Fruit fly (Drosophila melanogaster) whole organism, embryonic: ENCODE data around the gene Art2.

Source experiments
- CG11247 ChIP-seq: fragments of 200-800 bp; sonication (Bioruptor generic); IDR thresholded peaks from 2 replicates; pipeline ENCODE4 v1.3.6; 2022; ENCODE audit warnings: missing biosample characterization, missing genetic modification characterization
- CG11398 ChIP-seq: fragments of 200-800 bp; sonication (Bioruptor generic); optimal IDR thresholded peaks from 2 replicates; lab custom pipeline; 2016; ENCODE audit warnings: missing biosample characterization, missing genetic modification characterization
- CG12744 ChIP-seq: fragments of 200-800 bp; sonication (Bioruptor generic); optimal IDR thresholded peaks from 2 replicates; lab custom pipeline; 2016; ENCODE audit warnings: missing biosample characterization, missing genetic modification characterization
- CG13424 ChIP-seq: fragments of 200-800 bp; sonication (Bioruptor generic); optimal IDR thresholded peaks from 2 replicates; lab custom pipeline; 2019; ENCODE audit warnings: missing biosample characterization, mild to moderate bottlenecking, missing genetic modification characterization, moderate library complexity
- CG14965 ChIP-seq: fragments of 200-800 bp; sonication (Bioruptor generic); optimal IDR thresholded peaks from 2 replicates; lab custom pipeline; 2016; ENCODE audit warnings: missing biosample characterization, missing genetic modification characterization, borderline replicate concordance
- CG15073 ChIP-seq: fragments of 200-800 bp; sonication (Bioruptor generic); optimal IDR thresholded peaks from 2 replicates; lab custom pipeline; 2016; ENCODE audit warnings: missing biosample characterization, missing genetic modification characterization
- CG17568 ChIP-seq: fragments of 200-800 bp; sonication (Bioruptor generic); optimal IDR thresholded peaks from 2 replicates; lab custom pipeline; 2018; ENCODE audit warnings: missing biosample characterization, mild to moderate bottlenecking, missing genetic modification characterization, moderate library complexity
- CG17612 ChIP-seq: fragments of 200-800 bp; sonication (Bioruptor generic); IDR thresholded peaks from 2 replicates; pipeline ENCODE4 v1.3.6; 2022; ENCODE audit warnings: missing biosample characterization, missing genetic modification characterization
- CG18764 ChIP-seq: fragments of 200-800 bp; sonication (Bioruptor generic); optimal IDR thresholded peaks from 3 replicates; lab custom pipeline; 2016; ENCODE audit warnings: missing biosample characterization, missing genetic modification characterization
- CG2199 ChIP-seq: fragments of 200-800 bp; sonication (Bioruptor generic); IDR thresholded peaks from 3 replicates; pipeline ENCODE4 v1.3.6; 2022; ENCODE audit warnings: missing biosample characterization, missing genetic modification characterization
- CG2678 ChIP-seq: fragments of 200-800 bp; sonication (Bioruptor generic); optimal IDR thresholded peaks from 3 replicates; lab custom pipeline; 2019; ENCODE audit warnings: missing biosample characterization, mild to moderate bottlenecking, missing genetic modification characterization, moderate library complexity
- CG4282 ChIP-seq: fragments of 200-800 bp; sonication (Bioruptor generic); optimal IDR thresholded peaks from 2 replicates; lab custom pipeline; 2016; ENCODE audit warnings: missing biosample characterization, missing genetic modification characterization
- CG43689 ChIP-seq: fragments of 200-800 bp; sonication (Bioruptor generic); IDR thresholded peaks from 2 replicates; pipeline ENCODE4 v1.3.6; 2022; ENCODE audit warnings: missing biosample characterization, missing genetic modification characterization
- CG4854 ChIP-seq: fragments of 200-800 bp; sonication (Bioruptor generic); optimal IDR thresholded peaks from 2 replicates; lab custom pipeline; 2016; ENCODE audit warnings: missing biosample characterization, missing genetic modification characterization, inconsistent platforms
- CG6175 ChIP-seq: fragments of 200-800 bp; sonication (Bioruptor generic); IDR thresholded peaks from 3 replicates; pipeline ENCODE4 v1.3.6; 2022; ENCODE audit warnings: missing biosample characterization, missing genetic modification characterization
- CG6272 ChIP-seq: fragments of 200-800 bp; sonication (Bioruptor generic); IDR thresholded peaks from 2 replicates; pipeline ENCODE4 v1.3.6; 2022; ENCODE audit warnings: missing biosample characterization, missing genetic modification characterization
- CG7786 ChIP-seq: fragments of 200-800 bp; sonication (Bioruptor generic); optimal IDR thresholded peaks from 2 replicates; lab custom pipeline; 2016; ENCODE audit warnings: missing biosample characterization, missing genetic modification characterization
- CG8290 ChIP-seq, 3 experiments: fragments of 200-800 bp; sonication (Bioruptor generic); optimal IDR thresholded peaks; 2 replicates each; lab custom pipeline; 2016 to 2019; ENCODE audit warnings: missing biosample characterization in 3 of 3, missing genetic modification characterization in 3 of 3, mild to moderate bottlenecking in 2 of 3, moderate library complexity in 1 of 3
- CG8359 ChIP-seq: fragments of 200-800 bp; sonication (Bioruptor generic); optimal IDR thresholded peaks from 2 replicates; lab custom pipeline; 2017; ENCODE audit warnings: missing biosample characterization, mild to moderate bottlenecking, missing genetic modification characterization, borderline replicate concordance
- CG8478 ChIP-seq: fragments of >200 bp; optimal IDR thresholded peaks from 2 replicates; lab custom pipeline; 2018
- CG9876 ChIP-seq: fragments of 200-800 bp; sonication (Bioruptor generic); optimal IDR thresholded peaks from 2 replicates; lab custom pipeline; 2016; ENCODE audit warnings: missing biosample characterization, missing genetic modification characterization
- Fer2 ChIP-seq: fragments of 200-800 bp; sonication (Bioruptor generic); optimal IDR thresholded peaks from 2 replicates; lab custom pipeline; 2018; ENCODE audit warnings: missing biosample characterization, mild to moderate bottlenecking, missing genetic modification characterization, moderate library complexity
- HLH54F ChIP-seq: fragments of 200-800 bp; sonication (Bioruptor generic); optimal IDR thresholded peaks from 3 replicates; lab custom pipeline; 2016; ENCODE audit warnings: missing biosample characterization, missing genetic modification characterization
- Hand ChIP-seq: fragments of 200-800 bp; sonication (Bioruptor generic); optimal IDR thresholded peaks from 2 replicates; lab custom pipeline; 2017; ENCODE audit warnings: mild to moderate bottlenecking, missing biosample characterization, missing genetic modification reagents, missing genetic modification characterization
- HmgD ChIP-seq: fragments of 200-800 bp; sonication (Bioruptor generic); optimal IDR thresholded peaks from 3 replicates; lab custom pipeline; 2016; ENCODE audit warnings: missing biosample characterization, missing genetic modification characterization
- Kr ChIP-seq: fragments of 200-800 bp; sonication (Bioruptor generic); optimal IDR thresholded peaks from 2 replicates; lab custom pipeline; 2017; ENCODE audit warnings: missing biosample characterization, mild to moderate bottlenecking, missing genetic modification characterization
- Mad ChIP-seq: fragments of 200-800 bp; sonication (Bioruptor generic); optimal IDR thresholded peaks from 2 replicates; lab custom pipeline; 2016; ENCODE audit warnings: missing biosample characterization, missing genetic modification characterization
- Neu2 ChIP-seq: fragments of 200-800 bp; sonication (Bioruptor generic); optimal IDR thresholded peaks from 3 replicates; lab custom pipeline; 2016; ENCODE audit warnings: missing biosample characterization, missing genetic modification characterization, borderline replicate concordance
- Nf-YA ChIP-seq: fragments of 200-800 bp; sonication (Bioruptor generic); IDR thresholded peaks from 2 replicates; pipeline ENCODE4 v1.3.6; 2022; ENCODE audit warnings: missing biosample characterization, missing genetic modification characterization
- Side ChIP-seq: fragments of 200-800 bp; sonication (Bioruptor generic); optimal IDR thresholded peaks from 2 replicates; lab custom pipeline; 2016; ENCODE audit warnings: missing biosample characterization, missing genetic modification characterization
- Ssrp ChIP-seq: fragments of 200-800 bp; sonication (Bioruptor generic); optimal IDR thresholded peaks from 2 replicates; lab custom pipeline; 2018; ENCODE audit warnings: missing biosample characterization, mild to moderate bottlenecking, missing genetic modification characterization, moderate library complexity
- Stat92E ChIP-seq, 3 experiments: fragments of >200 bp in 2 of 3; fragments of 200-800 bp in 1 of 3; sonication (Bioruptor generic) in 1 of 3; optimal IDR thresholded peaks; 2 replicates each; lab custom pipeline; 2017 to 2019; ENCODE audit warnings: missing biosample characterization in 3 of 3, missing genetic modification characterization in 3 of 3, mild to moderate bottlenecking in 1 of 3, moderate library complexity in 1 of 3
- abd-A ChIP-seq: fragments of 200-800 bp; sonication (Bioruptor generic); optimal IDR thresholded peaks from 3 replicates; lab custom pipeline; 2019; ENCODE audit warnings: missing biosample characterization, mild to moderate bottlenecking, missing genetic modification characterization, moderate library complexity
- caup ChIP-seq: fragments of 200-800 bp; sonication (Bioruptor generic); optimal IDR thresholded peaks from 3 replicates; lab custom pipeline; 2017; ENCODE audit warnings: missing biosample characterization, mild to moderate bottlenecking, missing genetic modification characterization, moderate library complexity; ENCODE audit not compliant: severe bottlenecking
- chif ChIP-seq, 2 experiments: fragments of 200-800 bp; sonication (Bioruptor generic); optimal IDR thresholded peaks; 3 replicates each; lab custom pipeline; 2016; ENCODE audit warnings: missing biosample characterization in 2 of 2, missing genetic modification characterization in 2 of 2
- chinmo ChIP-seq: fragments of 200-800 bp; sonication (Bioruptor generic); IDR thresholded peaks from 4 replicates; pipeline ENCODE4 v1.3.6; 2022; ENCODE audit warnings: missing biosample characterization, missing genetic modification characterization; ENCODE audit not compliant: partially characterized antibody
- ci ChIP-seq: fragments of 200-800 bp; sonication (Bioruptor generic); IDR thresholded peaks from 3 replicates; pipeline ENCODE4 v1.3.6; 2022; ENCODE audit warnings: missing biosample characterization, missing genetic modification characterization
- eyg ChIP-seq: fragments of 200-800 bp; sonication (Bioruptor generic); optimal IDR thresholded peaks from 3 replicates; lab custom pipeline; 2016; ENCODE audit warnings: missing biosample characterization, missing genetic modification characterization
- fd64A ChIP-seq: fragments of 200-800 bp; sonication (Bioruptor generic); optimal IDR thresholded peaks from 3 replicates; lab custom pipeline; 2018; ENCODE audit warnings: missing biosample characterization, mild to moderate bottlenecking, missing genetic modification characterization
- lab ChIP-seq: fragments of 200-800 bp; sonication (Bioruptor generic); optimal IDR thresholded peaks from 3 replicates; lab custom pipeline; 2017; ENCODE audit warnings: missing biosample characterization, missing genetic modification characterization, mild to moderate bottlenecking, moderate library complexity, missing genetic modification reagents
- lilli ChIP-seq: fragments of 200-800 bp; sonication (Bioruptor generic); optimal IDR thresholded peaks from 3 replicates; lab custom pipeline; 2016; ENCODE audit warnings: missing biosample characterization, missing genetic modification characterization
- lmd ChIP-seq: fragments of 200-800 bp; sonication (Bioruptor generic); IDR thresholded peaks from 2 replicates; pipeline ENCODE4 v1.3.6; 2022; ENCODE audit warnings: missing biosample characterization, missing genetic modification characterization
- mld ChIP-seq: fragments of 200-800 bp; sonication (Bioruptor generic); IDR thresholded peaks from 3 replicates; pipeline ENCODE4 v1.3.6; 2022; ENCODE audit warnings: missing biosample characterization, missing genetic modification characterization; ENCODE audit not compliant: partially characterized antibody
- nom ChIP-seq: fragments of 200-800 bp; sonication (Bioruptor generic); optimal IDR thresholded peaks from 2 replicates; lab custom pipeline; 2017; ENCODE audit warnings: missing biosample characterization, missing genetic modification characterization, mild to moderate bottlenecking, moderate library complexity, missing genetic modification reagents
- odd ChIP-seq: fragments of 200-800 bp; sonication (Bioruptor generic); optimal IDR thresholded peaks from 2 replicates; lab custom pipeline; 2017; ENCODE audit warnings: missing biosample characterization, mild to moderate bottlenecking, missing genetic modification characterization
- sob ChIP-seq: fragments of 200-800 bp; sonication (Bioruptor generic); IDR thresholded peaks from 2 replicates; pipeline ENCODE4 v1.3.6; 2022; ENCODE audit warnings: missing biosample characterization, missing genetic modification characterization
- sr ChIP-seq: fragments of 200-800 bp; sonication (Bioruptor generic); IDR thresholded peaks from 3 replicates; pipeline ENCODE4 v1.3.6; 2022; ENCODE audit warnings: missing biosample characterization, missing genetic modification characterization
- tgo ChIP-seq: fragments of 200-800 bp; sonication (Bioruptor generic); IDR thresholded peaks from 3 replicates; pipeline ENCODE4 v1.3.6; 2022; ENCODE audit warnings: missing biosample characterization, missing genetic modification characterization
- trh ChIP-seq: fragments of 200-800 bp; sonication (Bioruptor generic); optimal IDR thresholded peaks from 2 replicates; lab custom pipeline; 2016; ENCODE audit warnings: missing biosample characterization, missing genetic modification characterization
- vvl ChIP-seq: fragments of 200-800 bp; sonication (Bioruptor generic); IDR thresholded peaks from 2 replicates; pipeline ENCODE4 v1.3.6; 2022; ENCODE audit warnings: missing biosample characterization, missing genetic modification characterization
- wdn ChIP-seq: fragments of 200-800 bp; sonication (Bioruptor generic); IDR thresholded peaks from 2 replicates; pipeline ENCODE4 v1.3.6; 2022; ENCODE audit warnings: missing biosample characterization, missing genetic modification characterization

The Art2 gene

DNA sequence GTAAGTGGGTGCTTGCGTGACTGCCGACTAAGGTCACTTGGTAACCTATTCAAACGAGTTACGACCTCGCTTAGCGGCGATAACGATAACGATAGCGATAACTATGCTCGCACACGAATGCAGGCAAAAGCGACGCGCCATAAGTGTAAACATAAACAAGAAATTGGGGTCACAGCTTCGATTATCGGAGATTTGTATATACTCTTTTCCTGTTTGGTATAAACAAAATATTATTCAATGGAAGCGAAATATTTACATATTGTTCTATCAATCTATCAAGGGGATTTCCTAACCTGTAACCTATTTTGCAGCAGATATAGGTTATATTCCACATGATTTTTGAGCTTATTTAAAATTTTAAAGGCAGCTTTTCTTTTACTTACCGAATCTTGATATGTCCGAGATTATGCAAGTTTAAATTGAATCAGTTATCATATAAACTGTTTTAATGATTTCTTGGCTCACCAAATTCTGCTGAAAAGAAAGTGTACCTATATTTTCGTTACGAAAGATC lies 4.9 kb upstream of the Art2 start (continued):
- TF ChIP-seq CG7786 (GFP tag; lab: Kevin White, UChicago): no peak
- TF ChIP-seq CG17612: no peak
- TF ChIP-seq Ssrp (tag; lab: Kevin White, UChicago): peak; percentile 53
- TF ChIP-seq sob (GFP tag; lab: Robert Waterston, UW): no peak
- TF ChIP-seq lab (GFP tag; lab: Kevin White, UChicago): peak; percentile 10
- TF ChIP-seq CG15073 (GFP tag; lab: Kevin White, UChicago): no peak
- TF ChIP-seq abd-A: no peak
- no peak for TF ChIP-seq vvl (GFP tag; lab: Robert Waterston, UW)
- TF ChIP-seq CG6175: no peak
- TF ChIP-seq caup (GFP tag; lab: Kevin White, UChicago): no peak
- no peak for TF ChIP-seq CG2199
- no peak for TF ChIP-seq CG12744 (GFP tag; lab: Kevin White, UChicago)
- TF ChIP-seq CG8290 (GFP tag; optimal IDR thresholded peaks at IDR 0.05; lab: Kevin White, UChicago): no peak
- TF ChIP-seq CG8290 (tag; optimal IDR thresholded peaks at IDR 0.05; lab: Kevin White, UChicago): no peak
- TF ChIP-seq lilli: peak; percentile 21
- no peak for TF ChIP-seq sr (GFP tag; lab: Robert Waterston, UW)
- TF ChIP-seq fd64A: no peak
- no peak for TF ChIP-seq HmgD (GFP tag; lab: Kevin White, UChicago)
- no peak for TF ChIP-seq eyg (GFP tag; lab: Kevin White, UChicago)
- TF ChIP-seq Kr: no peak
- 0 out of 4 replicates have a peak, but pooled peaks have one; percentile 24 for TF ChIP-seq chinmo (GFP tag; lab: Robert Waterston, UW)
- TF ChIP-seq chif (GFP tag; optimal IDR thresholded peaks at IDR 0.05; lab: Kevin White, UChicago): no peak
- no peak for TF ChIP-seq CG43689
- no peak for TF ChIP-seq CG17568 (GFP tag; lab: Kevin White, UChicago)
- no peak for TF ChIP-seq Neu2 (GFP tag; lab: Kevin White, UChicago)
- no peak for TF ChIP-seq mld (GFP tag; lab: Robert Waterston, UW)
- TF ChIP-seq CG4854 (GFP tag; lab: Kevin White, UChicago): no peak
- TF ChIP-seq nom: no peak
- peak; percentile 8 for TF ChIP-seq CG13424 (tag; lab: Kevin White, UChicago)
- TF ChIP-seq CG4282: no peak
- no peak for TF ChIP-seq CG11398 (GFP tag; lab: Kevin White, UChicago)
- TF ChIP-seq trh (GFP tag; lab: Kevin White, UChicago): no peak
- no peak for TF ChIP-seq ci (GFP tag; lab: Robert Waterston, UW)
- no peak for TF ChIP-seq Hand (GFP tag; lab: Kevin White, UChicago)
- TF ChIP-seq wdn (GFP tag; lab: Robert Waterston, UW): no peak
- TF ChIP-seq Nf-YA: no peak
- TF ChIP-seq CG2678 (tag; lab: Kevin White, UChicago): peak; percentile 64
- no peak for TF ChIP-seq CG14965 (GFP tag; lab: Kevin White, UChicago)
- TF ChIP-seq HLH54F (GFP tag; lab: Kevin White, UChicago): no peak
- TF ChIP-seq odd (GFP tag; lab: Kevin White, UChicago): peak; percentile 15
- TF ChIP-seq lmd (GFP tag; lab: Robert Waterston, UW): no peak
- TF ChIP-seq CG8478 (lab: Kevin White, UChicago): no peak
- TF ChIP-seq Fer2 (tag; lab: Kevin White, UChicago): no peak
- TF ChIP-seq CG9876 (GFP tag; lab: Kevin White, UChicago): no peak
- no peak for TF ChIP-seq CG11247
- TF ChIP-seq Side (GFP tag; lab: Kevin White, UChicago): peak; percentile 2
- no peak for TF ChIP-seq Mad (GFP tag; lab: Kevin White, UChicago)
- TF ChIP-seq CG8359: no peak
- TF ChIP-seq CG6272 (GFP tag; lab: Robert Waterston, UW): no peak
- TF ChIP-seq Stat92E (GFP tag; optimal IDR thresholded peaks at IDR 0.05; lab: Kevin White, UChicago): peak in 1 of 3 experiments; percentile 67
- TF ChIP-seq CG18764 (GFP tag; lab: Kevin White, UChicago): no peak
- TF ChIP-seq tgo (GFP tag; lab: Robert Waterston, UW): no peak
